Fruit fly (Drosophila melanogaster) whole organism, adult: Measurements from ENCODE around the gene CG8765.
"Not testable (repeated sequence)": the region's sequence is repeated elsewhere in the genome, so short reads cannot be mapped to it uniquely, and the experiment has no call there.

Experiments
- CG11617 ChIP-seq: fragments of 200-800 bp; sonication (Bioruptor generic); optimal IDR thresholded peaks from 2 replicates; lab custom pipeline; 2017; ENCODE audit warnings: mild to moderate bottlenecking, missing biosample characterization, missing genetic modification reagents, missing genetic modification characterization
- CG12768 ChIP-seq: fragments of 200-800 bp; sonication (Bioruptor generic); optimal IDR thresholded peaks from 2 replicates; lab custom pipeline; 2017; ENCODE audit warnings: missing biosample characterization, missing genetic modification characterization, mild to moderate bottlenecking, moderate library complexity, missing genetic modification reagents
- CG14711 ChIP-seq: fragments of 200-800 bp; sonication (Bioruptor generic); optimal IDR thresholded peaks from 2 replicates; lab custom pipeline; 2018; ENCODE audit warnings: missing biosample characterization, mild to moderate bottlenecking, missing genetic modification characterization, moderate library complexity
- CG1620 ChIP-seq: fragments of 200-800 bp; sonication (Bioruptor generic); optimal IDR thresholded peaks from 2 replicates; lab custom pipeline; 2016; ENCODE audit warnings: missing biosample characterization, missing genetic modification characterization
- CG33017 ChIP-seq: fragments of 200-800 bp; sonication (Bioruptor generic); optimal IDR thresholded peaks from 2 replicates; lab custom pipeline; 2018; ENCODE audit warnings: missing biosample characterization, mild to moderate bottlenecking, missing genetic modification characterization, moderate library complexity
- CG5204 ChIP-seq: fragments of 200-800 bp; sonication (Bioruptor generic); optimal IDR thresholded peaks from 2 replicates; lab custom pipeline; 2016; ENCODE audit warnings: missing biosample characterization, missing genetic modification characterization
- CG7045 ChIP-seq: fragments of 200-800 bp; sonication (Bioruptor generic); optimal IDR thresholded peaks from 2 replicates; lab custom pipeline; 2017; ENCODE audit warnings: missing biosample characterization, mild to moderate bottlenecking, missing genetic modification characterization
- CG7101 ChIP-seq: fragments of 200-800 bp; sonication (Bioruptor generic); optimal IDR thresholded peaks from 2 replicates; lab custom pipeline; 2018; ENCODE audit warnings: missing biosample characterization, mild to moderate bottlenecking, missing genetic modification characterization, moderate library complexity
- Clk ChIP-seq: fragments of 200-800 bp; sonication (Bioruptor generic); optimal IDR thresholded peaks from 2 replicates; lab custom pipeline; 2017; ENCODE audit warnings: missing biosample characterization, missing genetic modification characterization
- Crg-1 ChIP-seq: fragments of 200-800 bp; sonication (Bioruptor generic); optimal IDR thresholded peaks from 2 replicates; lab custom pipeline; 2016; ENCODE audit warnings: missing biosample characterization, missing genetic modification characterization
- Hr96 ChIP-seq: fragments of 200-800 bp; sonication (Bioruptor generic); optimal IDR thresholded peaks from 2 replicates; lab custom pipeline; 2016; ENCODE audit warnings: missing biosample characterization, missing genetic modification characterization
- Mnt ChIP-seq: fragments of 200-800 bp; sonication (Bioruptor generic); optimal IDR thresholded peaks from 2 replicates; lab custom pipeline; 2016; ENCODE audit warnings: missing biosample characterization, mild to moderate bottlenecking, missing genetic modification characterization
- bab1 ChIP-seq: fragments of 200-800 bp; sonication (Bioruptor generic); optimal IDR thresholded peaks from 3 replicates; lab custom pipeline; 2019; ENCODE audit warnings: missing biosample characterization, mild to moderate bottlenecking, missing genetic modification characterization, moderate library complexity
- cic ChIP-seq: fragments of 200-800 bp; sonication (Bioruptor generic); optimal IDR thresholded peaks from 2 replicates; lab custom pipeline; 2017; ENCODE audit warnings: missing biosample characterization, mild to moderate bottlenecking, missing genetic modification characterization, moderate library complexity
- cnc ChIP-seq, 2 experiments: fragments of >200 bp; optimal IDR thresholded peaks; 2 replicates each; lab custom pipeline; 2017
- kay ChIP-seq: fragments of 200-800 bp; sonication (Bioruptor generic); peaks from one replicate; lab custom pipeline; 2016; ENCODE audit warnings: missing biosample characterization, missing genetic modification characterization, borderline replicate concordance
- ovo ChIP-seq: fragments of 200-800 bp; sonication (Bioruptor generic); optimal IDR thresholded peaks from 2 replicates; lab custom pipeline; 2016; ENCODE audit warnings: missing biosample characterization, missing genetic modification characterization
- pad ChIP-seq: fragments of 200-800 bp; sonication (Bioruptor generic); optimal IDR thresholded peaks from 3 replicates; lab custom pipeline; 2017; ENCODE audit warnings: missing biosample characterization, missing genetic modification characterization, mild to moderate bottlenecking, moderate library complexity, missing genetic modification reagents
- tj ChIP-seq: fragments of 200-800 bp; sonication (Bioruptor generic); optimal IDR thresholded peaks from 3 replicates; lab custom pipeline; 2017; ENCODE audit warnings: missing biosample characterization, mild to moderate bottlenecking, missing genetic modification characterization, moderate library complexity
- toe ChIP-seq: fragments of 200-800 bp; sonication (Bioruptor generic); optimal IDR thresholded peaks from 2 replicates; lab custom pipeline; 2016; ENCODE audit warnings: missing biosample characterization, missing genetic modification characterization

The CG8765 gene

dm6 chr3L:19687200-19687687 lies at the start of gene CG8765, which contains the start of gene Gbeta76C:
TSS of gene CG8765 (minus strand) at chr3L:19687353.
TSS of gene Gbeta76C (plus strand) at chr3L:19687637.
- TF ChIP-seq CG5204 (GFP tag; lab: Kevin White, UChicago) (no peak), kay (GFP tag; lab: Kevin White, UChicago) (no peak), bab1 (peak; percentile 83), tj (GFP tag; lab: Kevin White, UChicago) (no peak), Hr96 (peak; percentile 23), CG12768 (GFP tag; lab: Kevin White, UChicago) (no peak), pad (GFP tag; lab: Kevin White, UChicago) (peak; percentile 49), cic (GFP tag; lab: Kevin White, UChicago) (peak; percentile 41), CG7101 (peak; percentile 9), cnc (optimal IDR thresholded peaks at IDR 0.05; lab: Kevin White, UChicago) (no peak), CG11617 (GFP tag; lab: Kevin White, UChicago) (no peak), ovo (GFP tag; lab: Kevin White, UChicago) (peak; percentile 31), CG14711 (tag; lab: Kevin White, UChicago) (peak; percentile 41), Mnt (peak; percentile 38), CG7045 (GFP tag; lab: Kevin White, UChicago) (no peak), toe (GFP tag; lab: Kevin White, UChicago) (no peak), CG33017 (tag; lab: Kevin White, UChicago) (peak; percentile 42), Crg-1 (GFP tag; lab: Kevin White, UChicago) (peak; percentile 62), CG1620 (GFP tag; lab: Kevin White, UChicago) (peak; percentile 71), Clk (GFP tag; lab: Kevin White, UChicago) (no peak)

dm6 chr3L:19728694-19729093 lies 41.5 kb upstream of the CG8765 start, which contains the start of gene CG42529:
TSS of gene CG42529 (plus strand) at chr3L:19728994.
- TF ChIP-seq CG7045 (GFP tag; lab: Kevin White, UChicago); CG33017 (tag; lab: Kevin White, UChicago); Clk (GFP tag; lab: Kevin White, UChicago): not testable (repeated sequence)

dm6 chr3L:19718228-19718627 lies 31.1 kb upstream of the CG8765 start, which contains the start of gene Trpml:
TSS of gene Trpml (minus strand) at chr3L:19718328.
- not testable (repeated sequence) for TF ChIP-seq CG5204 (GFP tag; lab: Kevin White, UChicago); CG33017 (tag; lab: Kevin White, UChicago); CG11617 (GFP tag; lab: Kevin White, UChicago)

- no peak for TF ChIP-seq kay (GFP tag; lab: Kevin White, UChicago)
- TF ChIP-seq pad (GFP tag; lab: Kevin White, UChicago) = peak; percentile 56
These were observed 20.5 kb upstream of the CG8765 start, which contains the start of gene serp for dm6 chr3L:19707570-19708146. TSS of gene serp (minus strand) at chr3L:19708015.

- no peak for TF ChIP-seq kay (GFP tag; lab: Kevin White, UChicago)
These were observed 17.7 kb upstream of the CG8765 start for dm6 chr3L:19704869-19705268.

- TF ChIP-seq CG14711 (tag; lab: Kevin White, UChicago) = no peak
These were observed 16.2 kb upstream of the CG8765 start for dm6 chr3L:19703323-19703722.

- no peak for TF ChIP-seq CG1620 (GFP tag; lab: Kevin White, UChicago)
- TF ChIP-seq pad (GFP tag; lab: Kevin White, UChicago) = no peak
- TF ChIP-seq cic (GFP tag; lab: Kevin White, UChicago) = no peak
- no peak for TF ChIP-seq Hr96
- TF ChIP-seq Clk (GFP tag; lab: Kevin White, UChicago) = no peak
These were observed 14.5 kb upstream of the CG8765 start for dm6 chr3L:19701662-19702061.

dm6 chr3L:19701106-19701505 lies 14.0 kb upstream of the CG8765 start:
- TF ChIP-seq CG7045 (GFP tag; lab: Kevin White, UChicago) (no peak), pad (GFP tag; lab: Kevin White, UChicago) (no peak), Crg-1 (GFP tag; lab: Kevin White, UChicago) (no peak), CG14711 (tag; lab: Kevin White, UChicago) (no peak), CG1620 (GFP tag; lab: Kevin White, UChicago) (no peak), CG7101 (no peak), Mnt (no peak), Clk (GFP tag; lab: Kevin White, UChicago) (no peak), toe (GFP tag; lab: Kevin White, UChicago) (no peak), tj (GFP tag; lab: Kevin White, UChicago) (no peak), CG12768 (GFP tag; lab: Kevin White, UChicago) (no peak), CG33017 (tag; lab: Kevin White, UChicago) (no peak), cic (GFP tag; lab: Kevin White, UChicago) (no peak), CG5204 (GFP tag; lab: Kevin White, UChicago) (no peak), cnc (optimal IDR thresholded peaks at IDR 0.05; lab: Kevin White, UChicago) (no peak), ovo (GFP tag; lab: Kevin White, UChicago) (no peak)
